Worm (Caenorhabditis elegans): ENCODE data around the gene C52E2.3.

- TF ChIP-seq lin-29 (GFP tag; IDR thresholded peaks at IDR 0.05) (no peak), skn-1 (tag; optimal IDR thresholded peaks at IDR 0.05) (no peak)
Observed at ce11 chrII:1850840-1851294, at the start of gene C52E2.3.
